Fruit fly (Drosophila melanogaster) whole organism, embryonic: ENCODE results near the gene CG31792.

Source experiments
- CG1792 ChIP-seq: fragments of 200-800 bp; sonication (Bioruptor generic); optimal IDR thresholded peaks from 2 replicates; lab custom pipeline; 2016; ENCODE audit warnings: missing biosample characterization, missing genetic modification characterization
- CG34224 ChIP-seq: fragments of 200-800 bp; sonication (Bioruptor generic); IDR thresholded peaks from 3 replicates; pipeline ENCODE4 v1.3.6; 2022; ENCODE audit warnings: missing biosample characterization, missing genetic modification characterization; ENCODE audit not compliant: partially characterized antibody
- Lhr ChIP-seq: fragments of 200-800 bp; sonication (Bioruptor generic); optimal IDR thresholded peaks from 3 replicates; lab custom pipeline; 2017; ENCODE audit warnings: mild to moderate bottlenecking, missing biosample characterization, missing genetic modification reagents, missing genetic modification characterization
- Mad ChIP-seq: fragments of 200-800 bp; sonication (Bioruptor generic); optimal IDR thresholded peaks from 2 replicates; lab custom pipeline; 2016; ENCODE audit warnings: missing biosample characterization, missing genetic modification characterization
- fd96Cb ChIP-seq: fragments of 200-800 bp; sonication (Bioruptor generic); optimal IDR thresholded peaks from 2 replicates; lab custom pipeline; 2018; ENCODE audit warnings: missing biosample characterization, mild to moderate bottlenecking, missing genetic modification characterization, moderate library complexity
- scrt ChIP-seq: fragments of 200-800 bp; sonication (Bioruptor generic); optimal IDR thresholded peaks from 2 replicates; lab custom pipeline; 2018; ENCODE audit warnings: missing biosample characterization, mild to moderate bottlenecking, missing genetic modification characterization, moderate library complexity
- yki ChIP-seq: fragments of >200 bp; optimal IDR thresholded peaks from 3 replicates; lab custom pipeline; 2018

dm6 chr2L:19014881-19015366 is 17.7 kb downstream of the CG31792 start:
- TF ChIP-seq yki (lab: Kevin White, UChicago) (no peak), fd96Cb (tag; lab: Kevin White, UChicago) (no peak), Lhr (GFP tag; lab: Kevin White, UChicago) (no peak), CG34224 (GFP tag; lab: Robert Waterston, UW) (no peak), CG1792 (no peak), Mad (no peak), scrt (GFP tag; lab: Kevin White, UChicago) (no peak)
